Worm (Caenorhabditis elegans) whole organism, midembryonic: ENCODE data around the gene srsx-9.

Experiments used
- T22C8.4 ChIP-seq: fragments of 200-800 bp; sonication (Bioruptor generic); IDR thresholded peaks from 2 replicates; pipeline ENCODE4 v1.3.6; 2022; ENCODE audit warnings: missing genetic modification characterization, missing compliant biosample characterization
- tab-1 ChIP-seq: fragments of 200-800 bp; sonication (Bioruptor generic); IDR thresholded peaks from 2 replicates; pipeline ENCODE4 v1.3.6; 2022; ENCODE audit warnings: missing genetic modification characterization, missing compliant biosample characterization
- ztf-29 ChIP-seq: fragments of 200-800 bp; sonication (Bioruptor generic); IDR thresholded peaks from 2 replicates; pipeline ENCODE4 v1.3.6; 2022; ENCODE audit warnings: missing genetic modification reagents, missing genetic modification characterization, missing compliant biosample characterization

- no peak for TF ChIP-seq T22C8.4 (GFP tag; lab: Robert Waterston, UW)
- TF ChIP-seq tab-1: no peak
- TF ChIP-seq ztf-29: no peak
These were observed 3.3 kb downstream of the srsx-9 start for ce11 chrV:4969503-4969902.
